Worm (Caenorhabditis elegans) whole organism, midembryonic: ENCODE data around the gene T25D1.3.

Experiments
- T22C8.4 ChIP-seq: fragments of 200-800 bp; sonication (Bioruptor generic); IDR thresholded peaks from 2 replicates; pipeline ENCODE4 v1.3.6; 2022; ENCODE audit warnings: missing genetic modification characterization, missing compliant biosample characterization
- cog-1 ChIP-seq: sonication (generic microtip); optimal IDR thresholded peaks from 2 replicates; lab custom pipeline; 2016; ENCODE audit warnings: missing genetic modification characterization, missing compliant biosample characterization
- flt-1 ChIP-seq: fragments of 200-800 bp; sonication (Bioruptor generic); IDR thresholded peaks from 2 replicates; pipeline ENCODE4 v1.3.6; 2022; ENCODE audit warnings: missing genetic modification characterization, missing compliant biosample characterization
- klf-2 ChIP-seq: fragments of 200-800 bp; sonication (Bioruptor generic); conservative IDR thresholded peaks from 2 replicates; pipeline ENCODE4 v1.3.6; 2022; ENCODE audit warnings: missing genetic modification reagents, missing genetic modification characterization, missing compliant biosample characterization
- med-1 ChIP-seq: sonication (generic microtip); optimal IDR thresholded peaks from 2 replicates; lab custom pipeline; 2017; ENCODE audit warnings: missing genetic modification characterization, mild to moderate bottlenecking, missing compliant biosample characterization, antibody characterized with exemption, missing genetic modification reagents; ENCODE audit not compliant: insufficient read depth
- ref-1 ChIP-seq: fragments of 200-800 bp; sonication (Bioruptor generic); conservative IDR thresholded peaks from 2 replicates; pipeline ENCODE4 v1.3.6; 2022; ENCODE audit warnings: missing genetic modification reagents, missing genetic modification characterization, missing compliant biosample characterization
- tab-1 ChIP-seq: fragments of 200-800 bp; sonication (Bioruptor generic); IDR thresholded peaks from 2 replicates; pipeline ENCODE4 v1.3.6; 2022; ENCODE audit warnings: missing genetic modification characterization, missing compliant biosample characterization
- ztf-23 ChIP-seq: fragments of 200-800 bp; sonication (Bioruptor generic); IDR thresholded peaks from 2 replicates; pipeline ENCODE4 v1.3.6; 2022; ENCODE audit warnings: missing genetic modification reagents, missing genetic modification characterization, missing compliant biosample characterization
- ztf-29 ChIP-seq: fragments of 200-800 bp; sonication (Bioruptor generic); IDR thresholded peaks from 2 replicates; pipeline ENCODE4 v1.3.6; 2022; ENCODE audit warnings: missing genetic modification reagents, missing genetic modification characterization, missing compliant biosample characterization

ce11 chrX:16560895-16561294, 55.4 kb downstream of the T25D1.3 start:
- TF ChIP-seq flt-1 (GFP tag; lab: Robert Waterston, UW) (no peak), klf-2 (GFP tag; lab: Robert Waterston, UW) (no peak), T22C8.4 (no peak), cog-1 (tag; lab: Kevin White, UChicago) (no peak), ztf-29 (GFP tag; lab: Robert Waterston, UW) (no peak), med-1 (GFP tag; lab: Kevin White, UChicago) (no peak), ztf-23 (no peak), ref-1 (no peak), tab-1 (GFP tag; lab: Robert Waterston, UW) (no peak)
